Fruit fly (Drosophila melanogaster) whole organism, pupa: ENCODE data around the gene toy.

Experiments
- CG12605 ChIP-seq: fragments of 200-800 bp; sonication (Bioruptor generic); IDR thresholded peaks from 2 replicates; pipeline ENCODE4 v1.3.6; 2022; ENCODE audit warnings: missing biosample characterization, missing genetic modification characterization
- CG15710 ChIP-seq: fragments of 200-800 bp; sonication (Bioruptor generic); optimal IDR thresholded peaks from 2 replicates; lab custom pipeline; 2018; ENCODE audit warnings: missing biosample characterization, mild to moderate bottlenecking, missing genetic modification characterization, moderate library complexity
- CG17806 ChIP-seq: fragments of 200-800 bp; sonication (Bioruptor generic); optimal IDR thresholded peaks from 2 replicates; lab custom pipeline; 2018; ENCODE audit warnings: missing biosample characterization, mild to moderate bottlenecking, missing genetic modification characterization, moderate library complexity
- CG32121 ChIP-seq: fragments of 200-800 bp; sonication (Bioruptor generic); IDR thresholded peaks from 2 replicates; pipeline ENCODE4 v1.3.6; 2022; ENCODE audit warnings: missing biosample characterization, missing genetic modification characterization
- CG34367 ChIP-seq: fragments of 200-800 bp; sonication (Bioruptor generic); optimal IDR thresholded peaks from 2 replicates; lab custom pipeline; 2018; ENCODE audit warnings: missing biosample characterization, mild to moderate bottlenecking, missing genetic modification characterization
- CG4496 ChIP-seq: fragments of 200-800 bp; sonication (Bioruptor generic); IDR thresholded peaks from 3 replicates; pipeline ENCODE4 v1.3.6; 2022; ENCODE audit warnings: missing biosample characterization, missing genetic modification characterization
- CG8301 ChIP-seq: fragments of 200-800 bp; sonication (Bioruptor generic); optimal IDR thresholded peaks from 2 replicates; lab custom pipeline; 2018; ENCODE audit warnings: missing biosample characterization, mild to moderate bottlenecking, missing genetic modification characterization
- CG9948 ChIP-seq: fragments of 200-800 bp; sonication (Bioruptor generic); optimal IDR thresholded peaks from 2 replicates; lab custom pipeline; 2018; ENCODE audit warnings: missing biosample characterization, mild to moderate bottlenecking, missing genetic modification characterization, moderate library complexity
- EcR ChIP-seq: fragments of 200-800 bp; sonication (Bioruptor generic); optimal IDR thresholded peaks from 3 replicates; lab custom pipeline; 2019; ENCODE audit warnings: missing biosample characterization, missing genetic modification characterization, mild to moderate bottlenecking, moderate library complexity, missing genetic modification reagents
- Ets98B ChIP-seq: fragments of 200-800 bp; sonication (Bioruptor generic); IDR thresholded peaks from 2 replicates; pipeline ENCODE4 v1.3.6; 2022; ENCODE audit warnings: missing biosample characterization, missing genetic modification characterization
- Pif1B ChIP-seq: fragments of 200-800 bp; sonication (Bioruptor generic); optimal IDR thresholded peaks from 3 replicates; lab custom pipeline; 2016; ENCODE audit warnings: missing biosample characterization, missing genetic modification characterization
- Snoo ChIP-seq: fragments of 200-800 bp; sonication (Bioruptor generic); optimal IDR thresholded peaks from 3 replicates; lab custom pipeline; 2017; ENCODE audit warnings: missing biosample characterization, mild to moderate bottlenecking, missing genetic modification characterization, inconsistent platforms
- fd96Ca ChIP-seq: fragments of 200-800 bp; sonication (Bioruptor generic); IDR thresholded peaks from 3 replicates; pipeline ENCODE4 v1.3.6; 2022; ENCODE audit warnings: missing biosample characterization, missing genetic modification characterization

dm6 chr4:944354-944753 is 45.2 kb upstream of the toy start:
- no peak for TF ChIP-seq Snoo (tag; lab: Kevin White, UChicago)
- TF ChIP-seq CG9948 (tag; lab: Kevin White, UChicago) = no peak
- TF ChIP-seq CG34367 (tag; lab: Kevin White, UChicago) = no peak
- no peak for TF ChIP-seq EcR (GFP tag; lab: Kevin White, UChicago)
- no peak for TF ChIP-seq CG4496 (GFP tag; lab: Robert Waterston, UW)
- no peak for TF ChIP-seq CG32121 (GFP tag; lab: Robert Waterston, UW)
- TF ChIP-seq CG15710 (tag; lab: Kevin White, UChicago) = no peak
- no peak for TF ChIP-seq Pif1B (GFP tag; lab: Kevin White, UChicago)
- TF ChIP-seq CG8301 = no peak
- no peak for TF ChIP-seq fd96Ca (GFP tag; lab: Robert Waterston, UW)
- TF ChIP-seq CG12605 (GFP tag; lab: Robert Waterston, UW) = no peak
- TF ChIP-seq Ets98B (GFP tag; lab: Robert Waterston, UW) = no peak
- no peak for TF ChIP-seq CG17806 (tag; lab: Kevin White, UChicago)
